Fruit fly (Drosophila melanogaster) whole organism, embryonic: ENCODE results near the gene Cdk1.

Source experiments
- B-H1 ChIP-seq: fragments of 200-800 bp; sonication (Bioruptor generic); IDR thresholded peaks from 3 replicates; pipeline ENCODE4 v1.3.6; 2022; ENCODE audit warnings: missing biosample characterization, missing genetic modification characterization
- Blimp-1 ChIP-seq: fragments of 200-800 bp; sonication (Bioruptor generic); optimal IDR thresholded peaks from 3 replicates; lab custom pipeline; 2018; ENCODE audit warnings: missing biosample characterization, missing genetic modification characterization, mild to moderate bottlenecking, moderate library complexity, missing genetic modification reagents
- C15 ChIP-seq: fragments of 200-800 bp; sonication (Bioruptor generic); IDR thresholded peaks from 3 replicates; pipeline ENCODE4 v1.3.6; 2022; ENCODE audit warnings: missing biosample characterization, missing genetic modification characterization
- CG10959 ChIP-seq: fragments of 200-800 bp; sonication (Bioruptor generic); IDR thresholded peaks from 2 replicates; pipeline ENCODE4 v1.3.6; 2022; ENCODE audit warnings: missing biosample characterization, missing genetic modification characterization
- CG11085 ChIP-seq: fragments of 200-800 bp; sonication (Bioruptor generic); IDR thresholded peaks from 2 replicates; pipeline ENCODE4 v1.3.6; 2022; ENCODE audit warnings: missing biosample characterization, missing genetic modification characterization
- CG11093 ChIP-seq: fragments of 200-800 bp; sonication (Bioruptor generic); IDR thresholded peaks from 3 replicates; pipeline ENCODE4 v1.3.6; 2022; ENCODE audit warnings: missing biosample characterization, missing genetic modification characterization
- CG11723 ChIP-seq: fragments of 200-800 bp; sonication (Bioruptor generic); optimal IDR thresholded peaks from 2 replicates; lab custom pipeline; 2017; ENCODE audit warnings: missing biosample characterization, mild to moderate bottlenecking, missing genetic modification characterization
- CG12769 ChIP-seq: fragments of 200-800 bp; sonication (Bioruptor generic); optimal IDR thresholded peaks from 2 replicates; lab custom pipeline; 2019; ENCODE audit warnings: missing biosample characterization, mild to moderate bottlenecking, missing genetic modification characterization, moderate library complexity
- CG13894 ChIP-seq: fragments of 200-800 bp; sonication (Bioruptor generic); optimal IDR thresholded peaks from 3 replicates; lab custom pipeline; 2018; ENCODE audit warnings: missing biosample characterization, mild to moderate bottlenecking, missing genetic modification characterization, moderate library complexity
- CG14667 ChIP-seq: fragments of 200-800 bp; sonication (Bioruptor generic); IDR thresholded peaks from 2 replicates; pipeline ENCODE4 v1.3.6; 2022; ENCODE audit warnings: missing biosample characterization, missing genetic modification characterization
- CG17328 ChIP-seq: fragments of 200-800 bp; sonication (Bioruptor generic); IDR thresholded peaks from 2 replicates; pipeline ENCODE4 v1.3.6; 2022; ENCODE audit warnings: missing biosample characterization, missing genetic modification characterization
- CG17829 ChIP-seq: fragments of 200-800 bp; optimal IDR thresholded peaks from 2 replicates; lab custom pipeline; 2019; ENCODE audit warnings: missing biosample characterization, mild to moderate bottlenecking, missing genetic modification characterization, moderate library complexity
- CG2116 ChIP-seq: fragments of 200-800 bp; sonication (Bioruptor generic); optimal IDR thresholded peaks from 3 replicates; lab custom pipeline; 2018; ENCODE audit warnings: missing biosample characterization, mild to moderate bottlenecking, missing genetic modification characterization
- CG2202 ChIP-seq: fragments of 200-800 bp; sonication (Bioruptor generic); optimal IDR thresholded peaks from 2 replicates; lab custom pipeline; 2018; ENCODE audit warnings: missing biosample characterization, mild to moderate bottlenecking, missing genetic modification characterization
- CG2712 ChIP-seq: fragments of 200-800 bp; optimal IDR thresholded peaks from 3 replicates; lab custom pipeline; 2019; ENCODE audit warnings: missing biosample characterization, mild to moderate bottlenecking, missing genetic modification characterization, moderate library complexity
- CG32532 ChIP-seq: fragments of 200-800 bp; sonication (Bioruptor generic); IDR thresholded peaks from 2 replicates; pipeline ENCODE4 v1.3.6; 2022; ENCODE audit warnings: missing biosample characterization, missing genetic modification characterization
- CG4424 ChIP-seq: fragments of 200-800 bp; sonication (Bioruptor generic); optimal IDR thresholded peaks from 3 replicates; lab custom pipeline; 2016; ENCODE audit warnings: missing biosample characterization, missing genetic modification characterization
- CG6683 ChIP-seq: fragments of 200-800 bp; sonication (Bioruptor generic); optimal IDR thresholded peaks from 2 replicates; lab custom pipeline; 2017; ENCODE audit warnings: missing biosample characterization, mild to moderate bottlenecking, missing genetic modification characterization, missing genetic modification reagents
- CG9609 ChIP-seq: fragments of 200-800 bp; sonication (Bioruptor generic); optimal IDR thresholded peaks from 3 replicates; lab custom pipeline; 2016; ENCODE audit warnings: missing biosample characterization, missing genetic modification characterization
- Chrac-16 ChIP-seq: fragments of 200-800 bp; sonication (Bioruptor generic); optimal IDR thresholded peaks from 3 replicates; lab custom pipeline; 2016; ENCODE audit warnings: missing biosample characterization, missing genetic modification characterization
- CrebB ChIP-seq: fragments of 200-800 bp; sonication (Bioruptor generic); optimal IDR thresholded peaks from 3 replicates; lab custom pipeline; 2018; ENCODE audit warnings: missing biosample characterization, mild to moderate bottlenecking, missing genetic modification characterization
- D ChIP-seq, 2 experiments: fragments of 200-800 bp in 1 of 2; fragments of >200 bp in 1 of 2; sonication (Bioruptor generic) in 1 of 2; optimal IDR thresholded peaks; 2 replicates in 1 of 2; 3 replicates in 1 of 2; lab custom pipeline; 2017; ENCODE audit warnings: mild to moderate bottlenecking in 1 of 2, missing biosample characterization in 1 of 2, missing genetic modification characterization in 1 of 2, missing genetic modification reagents in 1 of 2
- Dip3 ChIP-seq: fragments of 200-800 bp; sonication (Bioruptor generic); optimal IDR thresholded peaks from 3 replicates; lab custom pipeline; 2016; ENCODE audit warnings: missing biosample characterization, missing genetic modification characterization
- Eip74EF ChIP-seq, 2 experiments: fragments of 200-800 bp in 1 of 2; fragments of >200 bp in 1 of 2; sonication (Bioruptor generic) in 1 of 2; optimal IDR thresholded peaks; 2 replicates each; lab custom pipeline; 2017 to 2019; ENCODE audit warnings: missing biosample characterization in 2 of 2, missing genetic modification characterization in 2 of 2, mild to moderate bottlenecking in 1 of 2, moderate library complexity in 1 of 2
- Fer3 ChIP-seq: fragments of 200-800 bp; sonication (Bioruptor generic); optimal IDR thresholded peaks from 2 replicates; lab custom pipeline; 2018; ENCODE audit warnings: missing biosample characterization, mild to moderate bottlenecking, missing genetic modification characterization, moderate library complexity
- Gug ChIP-seq: fragments of 200-800 bp; sonication (Bioruptor generic); IDR thresholded peaks from 4 replicates; pipeline ENCODE4 v1.3.6; 2022; ENCODE audit warnings: missing biosample characterization, missing genetic modification characterization
- Lpt ChIP-seq: fragments of >200 bp; optimal IDR thresholded peaks from 2 replicates; lab custom pipeline; 2018; ENCODE audit warnings: missing biosample characterization, missing genetic modification characterization
- Med ChIP-seq: fragments of 200-800 bp; sonication (Bioruptor generic); peaks from one replicate; lab custom pipeline; 2016; ENCODE audit warnings: missing biosample characterization, missing genetic modification characterization, mild to moderate bottlenecking, inconsistent platforms, moderate library complexity
- NfI ChIP-seq: fragments of 200-800 bp; sonication (Bioruptor generic); optimal IDR thresholded peaks from 3 replicates; lab custom pipeline; 2018; ENCODE audit warnings: missing biosample characterization, mild to moderate bottlenecking, missing genetic modification characterization, moderate library complexity
- TFAM ChIP-seq: fragments of 200-800 bp; sonication (Bioruptor generic); optimal IDR thresholded peaks from 2 replicates; lab custom pipeline; 2017; ENCODE audit warnings: missing biosample characterization, missing genetic modification characterization, inconsistent platforms
- ab ChIP-seq: fragments of 200-800 bp; sonication (Bioruptor generic); optimal IDR thresholded peaks from 2 replicates; lab custom pipeline; 2016; ENCODE audit warnings: missing biosample characterization, missing genetic modification characterization
- az2 ChIP-seq: fragments of 200-800 bp; sonication (Bioruptor generic); optimal IDR thresholded peaks from 3 replicates; lab custom pipeline; 2016; ENCODE audit warnings: missing biosample characterization, missing genetic modification characterization
- bowl ChIP-seq: fragments of 200-800 bp; sonication (Bioruptor generic); IDR thresholded peaks from 2 replicates; pipeline ENCODE4 v1.3.6; 2022; ENCODE audit warnings: missing biosample characterization, missing genetic modification characterization
- br ChIP-seq: fragments of >200 bp; optimal IDR thresholded peaks from 2 replicates; lab custom pipeline; 2017
- chn ChIP-seq: fragments of 200-800 bp; sonication (Bioruptor generic); optimal IDR thresholded peaks from 2 replicates; lab custom pipeline; 2016; ENCODE audit warnings: missing biosample characterization, missing genetic modification characterization
- cwo ChIP-seq: fragments of 200-800 bp; sonication (Bioruptor generic); optimal IDR thresholded peaks from 3 replicates; lab custom pipeline; 2017; ENCODE audit warnings: missing biosample characterization, missing genetic modification characterization, mild to moderate bottlenecking, moderate library complexity, missing genetic modification reagents
- dpn ChIP-seq, 2 experiments: fragments of 200-800 bp; sonication (Bioruptor generic); optimal IDR thresholded peaks; 3 replicates each; lab custom pipeline; 2016; ENCODE audit warnings: missing biosample characterization in 2 of 2, missing genetic modification characterization in 2 of 2
- en ChIP-seq: fragments of 200-800 bp; sonication (Bioruptor generic); optimal IDR thresholded peaks from 2 replicates; lab custom pipeline; 2016; ENCODE audit warnings: missing biosample characterization, missing genetic modification characterization
- fd96Cb ChIP-seq: fragments of 200-800 bp; sonication (Bioruptor generic); optimal IDR thresholded peaks from 2 replicates; lab custom pipeline; 2018; ENCODE audit warnings: missing biosample characterization, mild to moderate bottlenecking, missing genetic modification characterization, moderate library complexity
- fru ChIP-seq: fragments of >200 bp; optimal IDR thresholded peaks from 2 replicates; lab custom pipeline; 2017
- her ChIP-seq: fragments of 200-800 bp; sonication (Bioruptor generic); optimal IDR thresholded peaks from 2 replicates; lab custom pipeline; 2016; ENCODE audit warnings: missing biosample characterization, missing genetic modification characterization
- insv ChIP-seq, 2 experiments: fragments of 200-800 bp; sonication (Bioruptor generic); optimal IDR thresholded peaks; 3 replicates each; lab custom pipeline; 2016 to 2018; ENCODE audit warnings: missing biosample characterization in 2 of 2, missing genetic modification characterization in 2 of 2
- luna ChIP-seq: fragments of 200-800 bp; sonication (Bioruptor generic); optimal IDR thresholded peaks from 2 replicates; lab custom pipeline; 2016; ENCODE audit warnings: missing biosample characterization, missing genetic modification characterization
- maf-S ChIP-seq: fragments of 200-800 bp; sonication (Bioruptor generic); optimal IDR thresholded peaks from 2 replicates; lab custom pipeline; 2016; ENCODE audit warnings: missing biosample characterization, missing genetic modification characterization
- mirr ChIP-seq: fragments of 200-800 bp; sonication (Bioruptor generic); optimal IDR thresholded peaks from 3 replicates; lab custom pipeline; 2018; ENCODE audit warnings: missing biosample characterization, mild to moderate bottlenecking, missing genetic modification characterization
- peb ChIP-seq: fragments of 200-800 bp; sonication (Bioruptor generic); IDR thresholded peaks from 2 replicates; pipeline ENCODE4 v1.3.6; 2022; ENCODE audit warnings: missing biosample characterization, missing genetic modification characterization
- pzg ChIP-seq: fragments of 200-800 bp; sonication (Bioruptor generic); optimal IDR thresholded peaks from 3 replicates; lab custom pipeline; 2018; ENCODE audit warnings: missing biosample characterization, mild to moderate bottlenecking, missing genetic modification characterization, moderate library complexity
- scrt ChIP-seq: fragments of 200-800 bp; sonication (Bioruptor generic); optimal IDR thresholded peaks from 2 replicates; lab custom pipeline; 2018; ENCODE audit warnings: missing biosample characterization, mild to moderate bottlenecking, missing genetic modification characterization, moderate library complexity
- slp2 ChIP-seq: fragments of 200-800 bp; sonication (Bioruptor generic); optimal IDR thresholded peaks from 2 replicates; lab custom pipeline; 2016; ENCODE audit warnings: missing biosample characterization, missing genetic modification characterization
- stc ChIP-seq: fragments of 200-800 bp; sonication (Bioruptor generic); IDR thresholded peaks from 2 replicates; pipeline ENCODE4 v1.3.6; 2022; ENCODE audit warnings: missing biosample characterization, missing genetic modification characterization

Cdk1 gene

dm6 chr2L:10430802-10431476 lies 44.9 kb upstream of the Cdk1 start, which contains the start of the genes Bug22 and TfIIB (continued):
- TF ChIP-seq fd96Cb (peak; percentile 29), B-H1 (GFP tag; lab: Robert Waterston, UW) (peak; percentile 43; the same call in 1 of the 3 replicates), CG11093 (GFP tag; lab: Robert Waterston, UW) (peak; percentile 29; the same call in 1 of the 3 replicates), CG12769 (tag; lab: Kevin White, UChicago) (no peak), insv (GFP tag; optimal IDR thresholded peaks at IDR 0.05; lab: Kevin White, UChicago) (peak in 1 of 2 experiments; percentile 37), Eip74EF (GFP tag; optimal IDR thresholded peaks at IDR 0.05; lab: Kevin White, UChicago) (peak in 1 of 2 experiments; percentile 56), NfI (GFP tag; lab: Kevin White, UChicago) (peak; percentile 82), CG10959 (GFP tag; lab: Robert Waterston, UW) (no peak), scrt (GFP tag; lab: Kevin White, UChicago) (peak; percentile 48), CrebB (peak; percentile 14), Lpt (no peak), peb (no peak), mirr (GFP tag; lab: Kevin White, UChicago) (peak; percentile 45), D (optimal IDR thresholded peaks at IDR 0.05; lab: Kevin White, UChicago) (no peak), D (GFP tag; optimal IDR thresholded peaks at IDR 0.05; lab: Kevin White, UChicago) (peak; percentile 23), C15 (GFP tag; lab: Robert Waterston, UW) (no peak), Chrac-16 (GFP tag; lab: Kevin White, UChicago) (peak; percentile 72), CG13894 (tag; lab: Kevin White, UChicago) (no peak), maf-S (GFP tag; lab: Kevin White, UChicago) (peak; percentile 62), Dip3 (GFP tag; lab: Kevin White, UChicago) (peak; percentile 70), Blimp-1 (GFP tag; lab: Kevin White, UChicago) (no peak), CG2116 (peak; percentile 75), br (lab: Kevin White, UChicago) (no peak), CG4424 (GFP tag; lab: Kevin White, UChicago) (peak; percentile 75), CG11723 (GFP tag; lab: Kevin White, UChicago) (peak; percentile 94), az2 (peak; percentile 76), luna (GFP tag; lab: Kevin White, UChicago) (no peak), en (no peak), CG14667 (peak; percentile 62), cwo (GFP tag; lab: Kevin White, UChicago) (no peak), stc (GFP tag; lab: Robert Waterston, UW) (peak; percentile 65), bowl (GFP tag; lab: Robert Waterston, UW) (no peak), chn (GFP tag; lab: Kevin White, UChicago) (peak; percentile 81), ab (GFP tag; lab: Kevin White, UChicago) (no peak), CG6683 (GFP tag; lab: Kevin White, UChicago) (no peak), pzg (GFP tag; lab: Kevin White, UChicago) (peak; percentile 53), her (peak; percentile 25), slp2 (peak; percentile 57), CG17829 (tag; lab: Kevin White, UChicago) (peak; percentile 80), CG9609 (peak; percentile 63), CG32532 (peak; percentile 74), dpn (GFP tag; optimal IDR thresholded peaks at IDR 0.05; lab: Kevin White, UChicago) (peak; percentile 46 to 84), fru (lab: Kevin White, UChicago) (no peak), Gug (peak; percentile 65; the same call in 2 of the 4 replicates), Med (GFP tag; lab: Kevin White, UChicago) (peak; percentile 94), Fer3 (peak; percentile 70), CG17328 (GFP tag; lab: Robert Waterston, UW) (peak; percentile 71; the same call in 1 of the 2 replicates), CG2712 (tag; lab: Kevin White, UChicago) (peak; percentile 77), CG2202 (peak; percentile 21), CG11085 (GFP tag; lab: Robert Waterston, UW) (0 out of 2 replicates have a peak, but pooled peaks have one; percentile 44), TFAM (GFP tag; lab: Kevin White, UChicago) (no peak)
